Worm (Caenorhabditis elegans) whole organism, mixed stage, embryonic: ENCODE measurements around the gene fbxa-210.

Experiments
- M03D4.4 ChIP-seq: sonication (generic microtip); optimal IDR thresholded peaks from 2 replicates; lab custom pipeline; 2017; ENCODE audit warnings: mild to moderate bottlenecking, missing genetic modification characterization, missing compliant biosample characterization
- blmp-1 ChIP-seq: fragments of 150-350 bp; optimal IDR thresholded peaks from 2 replicates; lab custom pipeline; 2014; ENCODE audit warnings: missing biosample characterization, missing genetic modification characterization
- lin-13 ChIP-seq: fragments of 150-350 bp; optimal IDR thresholded peaks from 2 replicates; lab custom pipeline; 2014; ENCODE audit warnings: missing biosample characterization, missing genetic modification characterization
- mep-1 ChIP-seq: fragments of 150-350 bp; optimal IDR thresholded peaks from 2 replicates; lab custom pipeline; 2017; ENCODE audit warnings: missing biosample characterization, missing genetic modification reagents, missing genetic modification characterization, inconsistent platforms
- nhr-28 ChIP-seq: fragments of 150-350 bp; optimal IDR thresholded peaks from 2 replicates; lab custom pipeline; 2014; ENCODE audit warnings: missing biosample characterization, missing genetic modification characterization
- nhr-76 ChIP-seq: sonication (generic microtip); optimal IDR thresholded peaks from 2 replicates; lab custom pipeline; 2017; ENCODE audit warnings: missing biosample characterization, missing genetic modification characterization
- sptf-1 ChIP-seq: sonication (generic microtip); optimal IDR thresholded peaks from 2 replicates; lab custom pipeline; 2017; ENCODE audit warnings: mild to moderate bottlenecking, missing genetic modification characterization, moderate library complexity, missing compliant biosample characterization
- unc-39 ChIP-seq: fragments of 150-350 bp; optimal IDR thresholded peaks from 2 replicates; lab custom pipeline; 2014; ENCODE audit warnings: missing biosample characterization, missing genetic modification characterization
- ztf-11 ChIP-seq: fragments of 150-350 bp; optimal IDR thresholded peaks from 2 replicates; lab custom pipeline; 2014; ENCODE audit warnings: missing biosample characterization, missing genetic modification characterization

DNA sequence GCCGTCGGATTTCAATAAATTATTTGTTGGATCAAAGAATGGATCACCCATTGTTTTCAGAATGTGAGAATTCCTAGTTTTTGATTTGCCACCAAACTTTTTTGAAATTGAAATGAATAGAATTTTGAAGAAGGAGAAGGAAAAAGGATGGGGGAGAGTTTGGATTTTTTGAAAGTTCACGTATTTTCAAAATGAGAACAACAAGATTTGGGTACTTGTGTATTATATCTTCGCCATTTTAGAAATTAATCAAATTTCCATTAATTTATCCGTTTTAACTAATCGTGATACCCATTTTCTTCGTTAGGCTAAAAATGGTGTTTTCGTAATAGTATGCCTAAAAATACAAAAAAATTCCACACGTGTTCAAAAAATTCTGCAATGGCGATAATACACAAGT is 46.4 kb downstream of the fbxa-210 start, which contains the start of gene C14A6.8:
- TF ChIP-seq nhr-76 (no peak), ztf-11 (tag; lab: Kevin White, UChicago) (no peak), unc-39 (tag; lab: Kevin White, UChicago) (no peak), sptf-1 (no peak), lin-13 (tag; lab: Kevin White, UChicago) (no peak), mep-1 (tag; lab: Kevin White, UChicago) (no peak), nhr-28 (tag; lab: Kevin White, UChicago) (no peak), M03D4.4 (tag; lab: Kevin White, UChicago) (no peak), blmp-1 (no peak)
